Worm (Caenorhabditis elegans) whole organism, L2 larva: ENCODE data around the gene T16H12.9.

Experiments
- C34F6.9 ChIP-seq: fragments of 150-350 bp; optimal IDR thresholded peaks from 2 replicates; lab custom pipeline; 2014; ENCODE audit warnings: missing biosample characterization, missing genetic modification characterization
- F13H6.1 ChIP-seq: sonication (generic microtip); optimal IDR thresholded peaks from 2 replicates; lab custom pipeline; 2016; ENCODE audit warnings: missing genetic modification characterization, missing compliant biosample characterization
- R02D3.7 ChIP-seq: fragments of 150-350 bp; optimal IDR thresholded peaks from 2 replicates; lab custom pipeline; 2014; ENCODE audit warnings: missing biosample characterization, missing genetic modification characterization
- Y55F3AM.14 ChIP-seq: fragments of 200-800 bp; sonication (Bioruptor generic); optimal IDR thresholded peaks from 2 replicates; lab custom pipeline; 2018; ENCODE audit warnings: mild to moderate bottlenecking, missing genetic modification characterization, missing compliant biosample characterization
- ZK546.5 ChIP-seq: sonication (generic microtip); optimal IDR thresholded peaks from 2 replicates; lab custom pipeline; 2017; ENCODE audit warnings: missing biosample characterization, missing genetic modification characterization
- alr-1 ChIP-seq: fragments of 150-350 bp; optimal IDR thresholded peaks from 2 replicates; lab custom pipeline; 2014; ENCODE audit warnings: missing biosample characterization, missing genetic modification characterization
- aly-2 ChIP-seq: fragments of 150-350 bp; optimal IDR thresholded peaks from 2 replicates; lab custom pipeline; 2014; ENCODE audit warnings: missing biosample characterization, missing genetic modification characterization
- ama-1 ChIP-seq: fragments of 150-350 bp; optimal IDR thresholded peaks from 2 replicates; lab custom pipeline; 2018; ENCODE audit warnings: inconsistent platforms
- blmp-1 ChIP-seq: sonication (generic microtip); optimal IDR thresholded peaks from 2 replicates; lab custom pipeline; 2017; ENCODE audit warnings: missing genetic modification characterization, mild to moderate bottlenecking, missing compliant biosample characterization, antibody characterized with exemption, moderate library complexity; ENCODE audit not compliant: insufficient read depth
- ceh-82 ChIP-seq: fragments of 150-350 bp; optimal IDR thresholded peaks from 2 replicates; lab custom pipeline; 2014; ENCODE audit warnings: missing biosample characterization, missing genetic modification characterization
- crh-2 ChIP-seq: sonication (generic microtip); optimal IDR thresholded peaks from 2 replicates; lab custom pipeline; 2017; ENCODE audit warnings: missing biosample characterization, missing genetic modification characterization
- dmd-4 ChIP-seq: sonication (generic microtip); optimal IDR thresholded peaks from 2 replicates; lab custom pipeline; 2017; ENCODE audit warnings: missing biosample characterization, missing genetic modification characterization
- egl-27 ChIP-seq: sonication (generic microtip); optimal IDR thresholded peaks from 3 replicates; lab custom pipeline; 2017; ENCODE audit warnings: missing biosample characterization, missing genetic modification reagents, missing genetic modification characterization
- elt-1 ChIP-seq: fragments of 150-350 bp; optimal IDR thresholded peaks from 2 replicates; lab custom pipeline; 2014; ENCODE audit warnings: missing biosample characterization, missing genetic modification characterization
- elt-3 ChIP-seq: sonication (generic microtip); optimal IDR thresholded peaks from 2 replicates; lab custom pipeline; 2017; ENCODE audit warnings: missing biosample characterization, missing genetic modification characterization
- fos-1 ChIP-seq: fragments of 150-350 bp; optimal IDR thresholded peaks from 2 replicates; lab custom pipeline; 2014; ENCODE audit warnings: missing biosample characterization, missing genetic modification characterization
- gmeb-1 ChIP-seq: fragments of 150-350 bp; optimal IDR thresholded peaks from 2 replicates; lab custom pipeline; 2014; ENCODE audit warnings: missing biosample characterization, missing genetic modification characterization
- lin-39 ChIP-seq: fragments of 150-350 bp; optimal IDR thresholded peaks from 2 replicates; lab custom pipeline; 2014; ENCODE audit warnings: missing biosample characterization, missing genetic modification reagents, missing genetic modification characterization
- lsy-2 ChIP-seq, 2 experiments: fragments of 150-350 bp in 1 of 2; sonication (generic microtip) in 1 of 2; optimal IDR thresholded peaks; 2 replicates each; lab custom pipeline; 2014 to 2017; ENCODE audit warnings: missing biosample characterization in 2 of 2, missing genetic modification characterization in 2 of 2
- mab-5 ChIP-seq: fragments of 150-350 bp; optimal IDR thresholded peaks from 2 replicates; lab custom pipeline; 2014; ENCODE audit warnings: missing biosample characterization, missing genetic modification characterization
- mbf-1 ChIP-seq: sonication (generic microtip); optimal IDR thresholded peaks from 2 replicates; lab custom pipeline; 2017; ENCODE audit warnings: missing biosample characterization, missing genetic modification characterization
- mdl-1 ChIP-seq, 2 experiments: fragments of 150-350 bp in 1 of 2; sonication (generic microtip) in 1 of 2; optimal IDR thresholded peaks; 2 replicates each; lab custom pipeline; 2017; ENCODE audit warnings: missing biosample characterization in 2 of 2, missing genetic modification characterization in 2 of 2
- nhr-10 ChIP-seq: sonication (generic microtip); optimal IDR thresholded peaks from 2 replicates; lab custom pipeline; 2017; ENCODE audit warnings: missing biosample characterization, missing genetic modification characterization
- nhr-11 ChIP-seq: fragments of 150-350 bp; optimal IDR thresholded peaks from 2 replicates; lab custom pipeline; 2014; ENCODE audit warnings: missing biosample characterization, missing genetic modification characterization
- nhr-129 ChIP-seq: fragments of 150-350 bp; optimal IDR thresholded peaks from 2 replicates; lab custom pipeline; 2014; ENCODE audit warnings: missing biosample characterization, missing genetic modification characterization
- nhr-21 ChIP-seq: fragments of 150-350 bp; optimal IDR thresholded peaks from 2 replicates; lab custom pipeline; 2014; ENCODE audit warnings: missing biosample characterization, missing genetic modification characterization
- nhr-23 ChIP-seq: fragments of 150-350 bp; optimal IDR thresholded peaks from 2 replicates; lab custom pipeline; 2014; ENCODE audit warnings: missing biosample characterization, missing genetic modification reagents, missing genetic modification characterization
- nhr-25 ChIP-seq: fragments of 150-350 bp; sonication (generic microtip); optimal IDR thresholded peaks from 3 replicates; lab custom pipeline; 2014; ENCODE audit warnings: missing biosample characterization, missing genetic modification characterization
- nhr-6 ChIP-seq: fragments of 150-350 bp; optimal IDR thresholded peaks from 2 replicates; lab custom pipeline; 2014; ENCODE audit warnings: missing biosample characterization, missing genetic modification characterization
- nhr-77 ChIP-seq: fragments of 150-350 bp; optimal IDR thresholded peaks from 2 replicates; lab custom pipeline; 2014; ENCODE audit warnings: missing biosample characterization, missing genetic modification characterization
- peb-1 ChIP-seq: fragments of 150-350 bp; optimal IDR thresholded peaks from 2 replicates; lab custom pipeline; 2014; ENCODE audit warnings: missing biosample characterization, missing genetic modification characterization
- sem-4 ChIP-seq: fragments of 150-350 bp; optimal IDR thresholded peaks from 2 replicates; lab custom pipeline; 2014; ENCODE audit warnings: missing biosample characterization, missing genetic modification reagents, missing genetic modification characterization
- skn-1 ChIP-seq: sonication (generic microtip); optimal IDR thresholded peaks from 2 replicates; lab custom pipeline; 2017; ENCODE audit warnings: missing biosample characterization, missing genetic modification characterization
- sma-9 ChIP-seq, 2 experiments: fragments of 150-350 bp in 1 of 2; sonication (generic microtip) in 1 of 2; optimal IDR thresholded peaks; 2 replicates each; lab custom pipeline; 2014 to 2016; ENCODE audit warnings: missing genetic modification characterization in 2 of 2, mild to moderate bottlenecking in 1 of 2, missing biosample characterization in 1 of 2, missing compliant biosample characterization in 1 of 2, missing genetic modification reagents in 1 of 2, moderate library complexity in 1 of 2
- snpc-4 ChIP-seq: fragments of 150-350 bp; optimal IDR thresholded peaks from 2 replicates; lab custom pipeline; 2014; ENCODE audit warnings: missing biosample characterization, missing genetic modification characterization
- unc-55 ChIP-seq: fragments of 150-350 bp; sonication (generic microtip); optimal IDR thresholded peaks from 3 replicates; lab custom pipeline; 2014; ENCODE audit warnings: missing biosample characterization, missing genetic modification reagents, missing genetic modification characterization
- zag-1 ChIP-seq: fragments of 150-350 bp; optimal IDR thresholded peaks from 2 replicates; lab custom pipeline; 2014; ENCODE audit warnings: missing biosample characterization, missing genetic modification characterization
- ztf-1 ChIP-seq: fragments of 200-800 bp; sonication (Bioruptor generic); conservative IDR thresholded peaks from 2 replicates; pipeline ENCODE4 v1.3.6; 2022; ENCODE audit warnings: missing genetic modification characterization, missing compliant biosample characterization
- ztf-11 ChIP-seq: sonication (generic microtip); optimal IDR thresholded peaks from 2 replicates; lab custom pipeline; 2017; ENCODE audit warnings: missing biosample characterization, missing genetic modification characterization

T16H12.9 gene

ce11 chrIII:10132495-10133450 is 23.7 kb downstream of the T16H12.9 start:
- TF ChIP-seq peb-1 (no peak), sem-4 (tag; lab: Kevin White, UChicago) (no peak), crh-2 (tag; lab: Kevin White, UChicago) (peak; percentile 8), blmp-1 (tag; lab: Kevin White, UChicago) (peak; percentile 45), aly-2 (tag; lab: Kevin White, UChicago) (no peak), nhr-6 (tag; lab: Kevin White, UChicago) (no peak), ztf-11 (tag; lab: Kevin White, UChicago) (no peak), snpc-4 (no peak), R02D3.7 (tag; lab: Kevin White, UChicago) (no peak), ceh-82 (no peak), mdl-1 (tag; optimal IDR thresholded peaks at IDR 0.05; lab: Kevin White, UChicago) (no peak), mbf-1 (tag; lab: Kevin White, UChicago) (no peak), lsy-2 (tag; optimal IDR thresholded peaks at IDR 0.05; lab: Kevin White, UChicago) (peak in 1 of 2 experiments; percentile 25), mab-5 (tag; lab: Kevin White, UChicago) (no peak), gmeb-1 (peak; percentile 43), nhr-21 (no peak), zag-1 (no peak), nhr-10 (tag; lab: Kevin White, UChicago) (no peak), elt-3 (no peak), egl-27 (tag; lab: Kevin White, UChicago) (peak; percentile 7), nhr-23 (tag; lab: Kevin White, UChicago) (no peak), fos-1 (tag; lab: Kevin White, UChicago) (peak; percentile 46), Y55F3AM.14 (peak; percentile 20), ztf-1 (GFP tag; lab: Robert Waterston, UW) (no peak), nhr-11 (tag; lab: Kevin White, UChicago) (no peak), lin-39 (no peak), nhr-25 (tag; lab: Kevin White, UChicago) (peak; percentile 42), skn-1 (tag; lab: Kevin White, UChicago) (no peak), ZK546.5 (tag; lab: Kevin White, UChicago) (no peak), sma-9 (GFP tag; optimal IDR thresholded peaks at IDR 0.05; lab: Kevin White, UChicago) (no peak), sma-9 (tag; optimal IDR thresholded peaks at IDR 0.05; lab: Kevin White, UChicago) (no peak)

- TF ChIP-seq ama-1: no peak
- TF ChIP-seq crh-2 (tag; lab: Kevin White, UChicago): peak; percentile 38
- TF ChIP-seq fos-1 (tag; lab: Kevin White, UChicago): peak; percentile 88
- no peak for TF ChIP-seq mdl-1 (tag; optimal IDR thresholded peaks at IDR 0.05; lab: Kevin White, UChicago)
These were observed 25.4 kb downstream of the T16H12.9 start for ce11 chrIII:10134517-10134916.

ce11 chrIII:10136778-10137177 is 27.7 kb downstream of the T16H12.9 start, which contains the start of gene ZK1128.7:
Gene ZK1128.7, plus strand, starts transcription at chrIII:10137006.
- TF ChIP-seq fos-1 (tag; lab: Kevin White, UChicago) (no peak), ztf-1 (GFP tag; lab: Robert Waterston, UW) (no peak), mbf-1 (tag; lab: Kevin White, UChicago) (no peak), sma-9 (GFP tag; optimal IDR thresholded peaks at IDR 0.05; lab: Kevin White, UChicago) (peak; percentile 20), sma-9 (tag; optimal IDR thresholded peaks at IDR 0.05; lab: Kevin White, UChicago) (no peak), nhr-21 (no peak), peb-1 (no peak), unc-55 (GFP tag; lab: Kevin White, UChicago) (peak; percentile 36), dmd-4 (no peak), nhr-23 (tag; lab: Kevin White, UChicago) (no peak), ceh-82 (no peak), ZK546.5 (tag; lab: Kevin White, UChicago) (no peak), nhr-10 (tag; lab: Kevin White, UChicago) (no peak), nhr-77 (tag; lab: Kevin White, UChicago) (no peak), mab-5 (tag; lab: Kevin White, UChicago) (no peak), mdl-1 (tag; optimal IDR thresholded peaks at IDR 0.05; lab: Kevin White, UChicago) (no peak), nhr-129 (tag; lab: Kevin White, UChicago) (no peak), alr-1 (no peak), F13H6.1 (tag; lab: Kevin White, UChicago) (peak; percentile 43), nhr-6 (tag; lab: Kevin White, UChicago) (no peak), aly-2 (tag; lab: Kevin White, UChicago) (no peak), lsy-2 (tag; optimal IDR thresholded peaks at IDR 0.05; lab: Kevin White, UChicago) (peak in 1 of 2 experiments; percentile 30), elt-3 (no peak), elt-1 (tag; lab: Kevin White, UChicago) (no peak), C34F6.9 (tag; lab: Kevin White, UChicago) (peak; percentile 15), skn-1 (tag; lab: Kevin White, UChicago) (no peak), blmp-1 (tag; lab: Kevin White, UChicago) (peak; percentile 22)
